Fruit fly (Drosophila melanogaster): ENCODE data around the gene RpS20.

DNA sequence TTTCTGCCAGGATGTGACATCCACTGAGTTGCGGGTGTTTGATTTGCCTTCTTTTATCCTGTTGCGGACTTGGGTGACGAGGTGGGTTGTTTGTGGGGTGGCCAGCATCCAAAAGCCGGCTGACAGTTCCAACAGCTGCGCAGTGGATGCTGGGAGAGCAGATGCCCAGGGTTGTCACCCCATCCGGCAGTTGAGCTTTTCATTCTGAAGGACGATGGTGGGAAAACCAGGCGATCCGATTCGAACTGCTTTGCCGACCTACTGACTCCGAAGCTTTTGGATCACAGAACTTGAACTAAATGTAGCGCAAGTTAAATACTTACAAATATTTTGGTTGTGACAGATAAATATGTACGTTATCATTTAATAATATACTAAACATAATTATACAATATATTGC, 44.2 kb downstream of the RpS20 start, which contains the start of gene KaiR1D:
- no peak for TF ChIP-seq psq (optimal IDR thresholded peaks at IDR 0.05)
- TF ChIP-seq pan (optimal IDR thresholded peaks at IDR 0.05), result no peak
- TF ChIP-seq EcR (GFP tag; optimal IDR thresholded peaks at IDR 0.05), result no peak
- no peak for TF ChIP-seq Dll (optimal IDR thresholded peaks at IDR 0.05)
- no peak for TF ChIP-seq CG8478 (optimal IDR thresholded peaks at IDR 0.05)
- TF ChIP-seq usp (GFP tag; optimal IDR thresholded peaks at IDR 0.05), result no peak
